Worm (Caenorhabditis elegans): ENCODE data around the gene Y62E10A.3.

Y62E10A.3 gene

ce11 chrIV:13314181-13314580 is 45.9 kb downstream of the Y62E10A.3 start (continued):
- no peak for TF ChIP-seq ztf-25 (GFP tag; IDR thresholded peaks at IDR 0.05)
- no peak for TF ChIP-seq snpc-1.3 (tag; optimal IDR thresholded peaks at IDR 0.05; ENCODE audit: insufficient read depth)

- TF ChIP-seq ccch-3 (GFP tag; optimal IDR thresholded peaks at IDR 0.05) (no peak), Y95B8A.8 (GFP tag; IDR thresholded peaks at IDR 0.05) (no peak), lir-1 (GFP tag; conservative IDR thresholded peaks at IDR 0.05) (no peak), lin-54 (GFP tag; optimal IDR thresholded peaks at IDR 0.05) (no peak), B0261.1 (tag; optimal IDR thresholded peaks at IDR 0.05) (no peak), ZK185.1 (tag; optimal IDR thresholded peaks at IDR 0.05; ENCODE audit: poor library complexity, severe bottlenecking) (peak; percentile 13), snpc-1.1 (tag; optimal IDR thresholded peaks at IDR 0.05; ENCODE audit: insufficient read depth) (no peak), ztf-22 (GFP tag; optimal IDR thresholded peaks at IDR 0.05) (no peak), tlf-1 (GFP tag; optimal IDR thresholded peaks at IDR 0.05) (no peak), lin-26 (GFP tag; IDR thresholded peaks at IDR 0.05) (0 out of 2 replicates have a peak, but pooled peaks have one; percentile 64), madf-3 (GFP tag; IDR thresholded peaks at IDR 0.05) (no peak), F52B5.7 (tag; optimal IDR thresholded peaks at IDR 0.05) (no peak), dpff-1 (tag; optimal IDR thresholded peaks at IDR 0.05) (no peak), unc-62 (GFP tag; optimal IDR thresholded peaks at IDR 0.05) (no peak), zfh-2 (GFP tag; conservative IDR thresholded peaks at IDR 0.05) (peak; percentile 48; the same call in 1 of the 2 replicates), mcd-1 (GFP tag; IDR thresholded peaks at IDR 0.05) (no peak), lsl-1 (GFP tag; optimal IDR thresholded peaks at IDR 0.05) (no peak), nfya-1 (tag; optimal IDR thresholded peaks at IDR 0.05; ENCODE audit: borderline replicate concordance, insufficient read depth) (no peak), tbp1 (GFP tag; optimal IDR thresholded peaks at IDR 0.05) (no peak), B0019.2 (GFP tag; conservative IDR thresholded peaks at IDR 0.05) (no peak), hlh-26 (GFP tag; conservative IDR thresholded peaks at IDR 0.05) (no peak), nhr-80 (tag; optimal IDR thresholded peaks at IDR 0.05) (peak; percentile 72), let-526 (GFP tag; IDR thresholded peaks at IDR 0.05) (no peak), ztf-18 (tag; optimal IDR thresholded peaks at IDR 0.05) (no peak), ekl-4 (GFP tag; IDR thresholded peaks at IDR 0.05) (no peak), unc-130 (GFP tag; optimal IDR thresholded peaks at IDR 0.05) (no peak), ztf-26 (tag; optimal IDR thresholded peaks at IDR 0.05) (no peak), C06A6.2 (GFP tag; conservative IDR thresholded peaks at IDR 0.05) (0 out of 2 replicates have a peak, but pooled peaks have one; percentile 18), atf-7 (tag; optimal IDR thresholded peaks at IDR 0.05) (no peak), sdz-38 (tag; optimal IDR thresholded peaks at IDR 0.05) (no peak), B0336.3 (GFP tag; IDR thresholded peaks at IDR 0.05) (0 out of 2 replicates have a peak, but pooled peaks have one; percentile 23), let-607 (tag; optimal IDR thresholded peaks at IDR 0.05) (no peak), rpc-1 (optimal IDR thresholded peaks at IDR 0.05) (no peak), rpc-1 (tag; optimal IDR thresholded peaks at IDR 0.05) (no peak), F39B2.1 (GFP tag; IDR thresholded peaks at IDR 0.05) (no peak), egl-44 (GFP tag; IDR thresholded peaks at IDR 0.05) (no peak), him-1 (tag; optimal IDR thresholded peaks at IDR 0.05) (no peak), chd-7 (tag; optimal IDR thresholded peaks at IDR 0.05) (no peak), pbrm-1 (GFP tag; IDR thresholded peaks at IDR 0.05) (no peak), egrh-3 (GFP tag; IDR thresholded peaks at IDR 0.05) (no peak), Y79H2A.3 (GFP tag; conservative IDR thresholded peaks at IDR 0.05) (no peak), efl-1 (GFP tag; optimal IDR thresholded peaks at IDR 0.05) (no peak), F55B11.4 (tag; optimal IDR thresholded peaks at IDR 0.05; ENCODE audit: borderline replicate concordance, insufficient read depth) (no peak), pha-4 (tag; optimal IDR thresholded peaks at IDR 0.05) (no peak), ceh-100 (GFP tag; IDR thresholded peaks at IDR 0.05) (no peak)
Measured at ce11 chrIV:13313156-13313555, 46.9 kb downstream of the Y62E10A.3 start.
